Fruit fly (Drosophila melanogaster): ENCODE measurements around the gene CG13312.

Gene CG13312

dm6 chr3L:8839563-8840425 lies 32.8 kb upstream of the CG13312 start (continued):
- TF ChIP-seq ems (GFP tag; optimal IDR thresholded peaks at IDR 0.05), result no peak
- TF ChIP-seq CG8388 (GFP tag; optimal IDR thresholded peaks at IDR 0.05), result peak; percentile 20
- TF ChIP-seq CG15696 (tag; optimal IDR thresholded peaks at IDR 0.05), result peak; percentile 61
- no peak for TF ChIP-seq Spps (tag; optimal IDR thresholded peaks at IDR 0.05)
- TF ChIP-seq CG6791 (GFP tag; IDR thresholded peaks at IDR 0.05; ENCODE audit: partially characterized antibody), result no peak
- TF ChIP-seq sens (GFP tag), result peak; percentile 89
- peak; percentile 64 for TF ChIP-seq CG9727 (GFP tag; optimal IDR thresholded peaks at IDR 0.05)
- TF ChIP-seq ttk (GFP tag; IDR thresholded peaks at IDR 0.05), result no peak
- peak; percentile 73 for TF ChIP-seq CG18262 (tag; optimal IDR thresholded peaks at IDR 0.05)
- TF ChIP-seq crol (GFP tag; IDR thresholded peaks at IDR 0.05), result peak; percentile 61
- TF ChIP-seq bsh (GFP tag; optimal IDR thresholded peaks at IDR 0.05), result peak in 1 of 2 experiments; percentile 17
- no peak for TF ChIP-seq CG5180 (GFP tag; optimal IDR thresholded peaks at IDR 0.05)
- TF ChIP-seq pros (GFP tag; optimal IDR thresholded peaks at IDR 0.05), result peak; percentile 45
- TF ChIP-seq Xrp1 (GFP tag; IDR thresholded peaks at IDR 0.05), result peak; percentile 36; the same call in 1 of the 2 replicates
- peak; percentile 20 for TF ChIP-seq CG7839 (tag; optimal IDR thresholded peaks at IDR 0.05)
- peak; percentile 11 for TF ChIP-seq Blimp-1 (GFP tag; optimal IDR thresholded peaks at IDR 0.05)
- peak; percentile 14 for TF ChIP-seq Oli (tag; optimal IDR thresholded peaks at IDR 0.05)
- no peak for TF ChIP-seq Lpt (GFP tag; optimal IDR thresholded peaks at IDR 0.05)
- TF ChIP-seq lola (GFP tag; optimal IDR thresholded peaks at IDR 0.05), result peak in 1 of 3 experiments; percentile 63
- TF ChIP-seq gsb-n (tag; optimal IDR thresholded peaks at IDR 0.05), result peak; percentile 35
- peak; percentile 57 for TF ChIP-seq lbe (GFP tag; optimal IDR thresholded peaks at IDR 0.05)
- peak; percentile 5 for TF ChIP-seq CG15601 (tag; optimal IDR thresholded peaks at IDR 0.05)
- TF ChIP-seq Taf1 (GFP tag; IDR thresholded peaks at IDR 0.05), result no peak
- peak; percentile 42 for TF ChIP-seq CG12391 (tag; optimal IDR thresholded peaks at IDR 0.05)
- peak; percentile 40; the same call in 2 of the 3 replicates for TF ChIP-seq row (GFP tag; IDR thresholded peaks at IDR 0.05)
- TF ChIP-seq fd96Cb (tag; optimal IDR thresholded peaks at IDR 0.05), result peak; percentile 22
- peak; percentile 50 for TF ChIP-seq gem (tag; optimal IDR thresholded peaks at IDR 0.05)

dm6 chr3L:8839130-8839529 lies 32.1 kb upstream of the CG13312 start:
- no peak for TF ChIP-seq stc (GFP tag; IDR thresholded peaks at IDR 0.05)
- TF ChIP-seq ken (GFP tag; IDR thresholded peaks at IDR 0.05), result no peak
- no peak for TF ChIP-seq Dek (tag; optimal IDR thresholded peaks at IDR 0.05)
- TF ChIP-seq nom (GFP tag; optimal IDR thresholded peaks at IDR 0.05), result peak; percentile 0
- no peak for TF ChIP-seq Nf-YC (tag; optimal IDR thresholded peaks at IDR 0.05)
- 0 out of 2 replicates have a peak, but pooled peaks have one; percentile 17 for TF ChIP-seq chm (GFP tag; IDR thresholded peaks at IDR 0.05)
- TF ChIP-seq CG8290 (GFP tag; optimal IDR thresholded peaks at IDR 0.05), result no peak
- TF ChIP-seq CG8290 (tag; optimal IDR thresholded peaks at IDR 0.05), result no peak
- TF ChIP-seq psq (GFP tag; optimal IDR thresholded peaks at IDR 0.05), result no peak
- no peak for TF ChIP-seq toy (GFP tag; IDR thresholded peaks at IDR 0.05)

- TF ChIP-seq Six4 (GFP tag; optimal IDR thresholded peaks at IDR 0.05) (no peak), Ets65A (GFP tag) (peak; percentile 57)
These were observed 29.1 kb upstream of the CG13312 start, which contains the start of gene CG32026 for dm6 chr3L:8836162-8836561. Gene CG32026, plus strand, starts transcription at chr3L:8836462.
